Fruit fly (Drosophila melanogaster): ENCODE results near the gene CG18048.

The CG18048 gene

dm6 chr3R:6345814-6346213, at the start of gene CG18048, which contains the start of gene SmD2 (continued):
- no peak for TF ChIP-seq disco-r (GFP tag; optimal IDR thresholded peaks at IDR 0.05)
- TF ChIP-seq CG1603 (tag; optimal IDR thresholded peaks at IDR 0.05) = peak; percentile 13
- no peak for TF ChIP-seq Adf1 (GFP tag; IDR thresholded peaks at IDR 0.05)
- TF ChIP-seq nau (GFP tag; optimal IDR thresholded peaks at IDR 0.05) = no peak
- TF ChIP-seq CG7556 (GFP tag; optimal IDR thresholded peaks at IDR 0.05) = no peak
- TF ChIP-seq CG18619 (GFP tag; optimal IDR thresholded peaks at IDR 0.05) = no peak
- no peak for TF ChIP-seq dimm (GFP tag; IDR thresholded peaks at IDR 0.05)
- TF ChIP-seq CG4730 (GFP tag; IDR thresholded peaks at IDR 0.05) = no peak
- no peak for TF ChIP-seq CG15073 (GFP tag; optimal IDR thresholded peaks at IDR 0.05)
- TF ChIP-seq chn (GFP tag; optimal IDR thresholded peaks at IDR 0.05) = no peak
- no peak for TF ChIP-seq NFAT (GFP tag; IDR thresholded peaks at IDR 0.05)
- no peak for TF ChIP-seq oc (tag; optimal IDR thresholded peaks at IDR 0.05)
- TF ChIP-seq pfk (GFP tag; optimal IDR thresholded peaks at IDR 0.05) = no peak
- no peak for TF ChIP-seq br (optimal IDR thresholded peaks at IDR 0.05)
- TF ChIP-seq hth (optimal IDR thresholded peaks at IDR 0.05) = no peak
- TF ChIP-seq sisA (GFP tag; IDR thresholded peaks at IDR 0.05) = no peak
- no peak for TF ChIP-seq tio (GFP tag; optimal IDR thresholded peaks at IDR 0.05)
- TF ChIP-seq knrl (GFP tag; IDR thresholded peaks at IDR 0.05; ENCODE audit: partially characterized antibody) = peak; percentile 87
- no peak for TF ChIP-seq CG1233 (GFP tag; optimal IDR thresholded peaks at IDR 0.05)
- no peak for TF ChIP-seq CG3065 (GFP tag; optimal IDR thresholded peaks at IDR 0.05)
- TF ChIP-seq bigmax (GFP tag; optimal IDR thresholded peaks at IDR 0.05) = no peak
- no peak for TF ChIP-seq CG6813 (GFP tag; optimal IDR thresholded peaks at IDR 0.05)
- TF ChIP-seq sim (GFP tag; IDR thresholded peaks at IDR 0.05) = no peak
- TF ChIP-seq tup (GFP tag; optimal IDR thresholded peaks at IDR 0.05) = no peak
- no peak for TF ChIP-seq sr (GFP tag; IDR thresholded peaks at IDR 0.05)
- TF ChIP-seq CTCF (GFP tag; optimal IDR thresholded peaks at IDR 0.05) = peak; percentile 22
- peak; percentile 57; the same call in 1 of the 3 replicates for TF ChIP-seq hb (GFP tag; IDR thresholded peaks at IDR 0.05; ENCODE audit: partially characterized antibody)
- no peak for TF ChIP-seq jing (GFP tag; optimal IDR thresholded peaks at IDR 0.05)
- no peak for TF ChIP-seq Six4 (GFP tag; optimal IDR thresholded peaks at IDR 0.05)
- TF ChIP-seq H2.0 (GFP tag; IDR thresholded peaks at IDR 0.05) = no peak
- TF ChIP-seq cwo (GFP tag; optimal IDR thresholded peaks at IDR 0.05) = no peak
- peak; percentile 16 for TF ChIP-seq Ssrp (tag; optimal IDR thresholded peaks at IDR 0.05)
- TF ChIP-seq fd102C (GFP tag; optimal IDR thresholded peaks at IDR 0.05) = no peak
- no peak for TF ChIP-seq B-H2 (GFP tag; optimal IDR thresholded peaks at IDR 0.05)
- TF ChIP-seq Kr (GFP tag; optimal IDR thresholded peaks at IDR 0.05) = no peak
- TF ChIP-seq CG17361 (GFP tag; IDR thresholded peaks at IDR 0.05) = peak; percentile 57; the same call in 1 of the 3 replicates
- no peak for TF ChIP-seq Jarid2 (GFP tag; optimal IDR thresholded peaks at IDR 0.05)
- no peak for TF ChIP-seq CG11398 (GFP tag; optimal IDR thresholded peaks at IDR 0.05)
- no peak for TF ChIP-seq tap (tag; optimal IDR thresholded peaks at IDR 0.05)
- no peak for TF ChIP-seq CG13296 (GFP tag; optimal IDR thresholded peaks at IDR 0.05)
- TF ChIP-seq CG12299 (tag; optimal IDR thresholded peaks at IDR 0.05) = no peak
- no peak for TF ChIP-seq emc (GFP tag; optimal IDR thresholded peaks at IDR 0.05)
- TF ChIP-seq CG5953 (GFP tag; IDR thresholded peaks at IDR 0.05) = no peak
- no peak for TF ChIP-seq dysf (GFP tag; IDR thresholded peaks at IDR 0.05)
- peak; percentile 33; the same call in 1 of the 2 replicates for TF ChIP-seq CG31441 (GFP tag; IDR thresholded peaks at IDR 0.05)
- no peak for TF ChIP-seq CG8478 (optimal IDR thresholded peaks at IDR 0.05)
- peak in 1 of 3 experiments; percentile 10 for TF ChIP-seq lola (GFP tag; optimal IDR thresholded peaks at IDR 0.05)
- no peak for TF ChIP-seq CG15269 (tag; optimal IDR thresholded peaks at IDR 0.05)
- TF ChIP-seq CG31224 (GFP tag; IDR thresholded peaks at IDR 0.05) = no peak
- no peak for TF ChIP-seq tx (GFP tag; optimal IDR thresholded peaks at IDR 0.05)
- TF ChIP-seq wor (GFP tag; IDR thresholded peaks at IDR 0.05) = no peak
- no peak for TF ChIP-seq usp (GFP tag; optimal IDR thresholded peaks at IDR 0.05)
- TF ChIP-seq Rx (GFP tag; IDR thresholded peaks at IDR 0.05) = no peak
- peak; percentile 67 for TF ChIP-seq Ets97D (GFP tag; optimal IDR thresholded peaks at IDR 0.05)
